Worm (Caenorhabditis elegans): ENCODE measurements around the gene C33F10.14.

C33F10.14 gene

ce11 chrII:4797071-4797470 lies at the start of gene C33F10.14:
C33F10.14 (plus strand) TSS chrII:4797371.
- TF ChIP-seq C38D4.7 (GFP tag; optimal IDR thresholded peaks at IDR 0.05) = no peak
- TF ChIP-seq hlh-15 (tag; optimal IDR thresholded peaks at IDR 0.05) = no peak
- no peak for TF ChIP-seq elt-2 (tag; optimal IDR thresholded peaks at IDR 0.05)
- TF ChIP-seq pax-1 (tag; optimal IDR thresholded peaks at IDR 0.05) = no peak
- no peak for TF ChIP-seq ref-2 (tag; optimal IDR thresholded peaks at IDR 0.05)
- TF ChIP-seq ceh-34 (tag; optimal IDR thresholded peaks at IDR 0.05) = no peak

DNA sequence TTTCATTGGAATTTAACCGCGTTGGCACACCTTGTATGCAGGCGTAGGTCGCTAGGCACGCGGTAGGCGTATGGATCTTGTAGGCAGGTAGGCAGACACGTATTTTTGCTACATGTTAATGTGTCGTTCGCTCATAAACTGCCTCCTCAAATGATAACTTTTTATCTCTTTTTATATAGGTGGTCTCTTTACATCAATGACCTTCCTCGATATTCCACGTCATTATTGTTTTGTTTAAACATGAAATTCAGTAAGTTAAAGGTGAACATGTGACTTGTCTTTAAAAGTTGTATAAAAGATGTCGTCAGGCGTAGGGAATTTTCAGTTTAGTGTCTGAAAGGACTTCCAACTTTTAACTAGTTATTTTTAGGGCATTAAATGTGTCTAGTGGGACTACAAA lies 49.5 kb upstream of the C33F10.14 start:
- TF ChIP-seq T23F11.4 (GFP tag; optimal IDR thresholded peaks at IDR 0.05) (no peak), pha-4 (tag; optimal IDR thresholded peaks at IDR 0.05) (no peak), ets-4 (tag; optimal IDR thresholded peaks at IDR 0.05) (no peak), mec-3 (tag; optimal IDR thresholded peaks at IDR 0.05; ENCODE audit: borderline replicate concordance) (no peak), nhr-11 (tag; optimal IDR thresholded peaks at IDR 0.05) (no peak), ceh-6 (GFP tag; optimal IDR thresholded peaks at IDR 0.05) (no peak), madf-2 (tag; optimal IDR thresholded peaks at IDR 0.05) (no peak), che-1 (tag; optimal IDR thresholded peaks at IDR 0.05) (no peak), ztf-16 (tag; optimal IDR thresholded peaks at IDR 0.05) (no peak), sox-2 (GFP tag; IDR thresholded peaks at IDR 0.05) (no peak), dve-1 (tag; optimal IDR thresholded peaks at IDR 0.05) (no peak), ceh-48 (tag; optimal IDR thresholded peaks at IDR 0.05) (no peak), ceh-22 (tag; optimal IDR thresholded peaks at IDR 0.05) (no peak), tbx-7 (tag; optimal IDR thresholded peaks at IDR 0.05) (no peak), sox-4 (tag; optimal IDR thresholded peaks at IDR 0.05) (no peak), zip-5 (tag; optimal IDR thresholded peaks at IDR 0.05) (no peak), elt-2 (tag; optimal IDR thresholded peaks at IDR 0.05) (no peak), syd-9 (tag; optimal IDR thresholded peaks at IDR 0.05) (no peak), nhr-232 (tag; optimal IDR thresholded peaks at IDR 0.05) (no peak)

DNA sequence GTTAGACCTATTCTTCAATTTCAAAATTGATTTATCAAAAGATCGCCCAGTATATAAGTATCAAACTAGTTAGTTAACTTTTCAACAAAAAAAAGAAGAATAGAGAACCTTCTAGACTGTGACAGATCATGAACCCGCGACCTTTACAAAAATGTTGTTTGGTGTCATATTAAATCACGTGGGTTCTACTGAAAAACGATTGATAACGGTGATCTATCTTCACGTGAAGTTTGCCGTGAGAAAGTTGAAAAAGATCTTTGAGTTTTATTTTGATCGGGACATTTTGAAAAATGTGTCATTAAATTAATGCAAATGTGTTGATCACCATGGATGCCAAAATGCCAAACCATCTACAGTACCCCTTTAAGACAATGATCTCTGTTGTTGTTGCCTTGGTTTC lies 48.8 kb upstream of the C33F10.14 start:
- TF ChIP-seq ttx-3 (tag; optimal IDR thresholded peaks at IDR 0.05) = no peak
- TF ChIP-seq ets-4 (tag; optimal IDR thresholded peaks at IDR 0.05) = no peak
- no peak for TF ChIP-seq K02D7.2 (tag; optimal IDR thresholded peaks at IDR 0.05)
- TF ChIP-seq zip-5 (tag; optimal IDR thresholded peaks at IDR 0.05) = no peak
- TF ChIP-seq ztf-16 (tag; optimal IDR thresholded peaks at IDR 0.05) = no peak
- no peak for TF ChIP-seq fkh-10 (GFP tag; optimal IDR thresholded peaks at IDR 0.05)
- TF ChIP-seq C08G9.2 (tag; optimal IDR thresholded peaks at IDR 0.05) = no peak
- TF ChIP-seq ceh-31 (tag; optimal IDR thresholded peaks at IDR 0.05) = no peak
- TF ChIP-seq rnt-1 (tag; optimal IDR thresholded peaks at IDR 0.05) = no peak
- no peak for TF ChIP-seq ceh-9 (tag; optimal IDR thresholded peaks at IDR 0.05)
- TF ChIP-seq hlh-15 (tag; optimal IDR thresholded peaks at IDR 0.05) = no peak
- TF ChIP-seq nhr-232 (tag; optimal IDR thresholded peaks at IDR 0.05) = no peak
- TF ChIP-seq fkh-6 (tag; optimal IDR thresholded peaks at IDR 0.05) = no peak
- TF ChIP-seq unc-86 (tag; optimal IDR thresholded peaks at IDR 0.05) = no peak
- TF ChIP-seq pros-1 (tag; optimal IDR thresholded peaks at IDR 0.05) = no peak
- TF ChIP-seq odd-2 (tag; optimal IDR thresholded peaks at IDR 0.05) = no peak

DNA sequence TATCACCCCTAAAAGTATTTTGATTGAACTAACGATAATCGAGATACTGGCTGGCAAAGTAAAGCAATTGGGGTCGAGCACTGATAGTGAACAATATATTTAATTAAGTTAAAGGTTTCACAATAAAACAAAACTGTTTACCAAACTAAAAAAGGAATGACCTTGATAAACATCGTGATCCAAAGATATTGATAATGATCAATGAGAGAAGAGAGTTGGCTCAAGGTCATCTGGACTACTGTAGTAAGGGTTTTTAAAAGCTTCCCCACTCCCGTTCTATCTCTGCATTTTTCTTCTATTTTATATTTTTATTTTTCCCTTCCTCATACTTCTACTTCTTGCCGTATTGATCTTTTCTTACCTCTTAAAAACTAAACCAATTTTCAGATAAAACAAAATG lies 47.6 kb upstream of the C33F10.14 start, which contains the start of gene F41C3.2:
F41C3.2 (plus strand) TSS at position 388 of the 400 bp plus-strand sequence.
- TF ChIP-seq K09A11.1 (tag; optimal IDR thresholded peaks at IDR 0.05; ENCODE audit: insufficient read depth) = no peak
- TF ChIP-seq ceh-48 (tag; optimal IDR thresholded peaks at IDR 0.05) = no peak
- no peak for TF ChIP-seq F13H6.1 (tag; optimal IDR thresholded peaks at IDR 0.05)
- no peak for TF ChIP-seq Y22D7AL.16 (tag; optimal IDR thresholded peaks at IDR 0.05)
- no peak for TF ChIP-seq lin-11 (tag; optimal IDR thresholded peaks at IDR 0.05)

All from whole organism, late embryonic.